Worm (Caenorhabditis elegans): ENCODE results near the gene frpr-8.

DNA sequence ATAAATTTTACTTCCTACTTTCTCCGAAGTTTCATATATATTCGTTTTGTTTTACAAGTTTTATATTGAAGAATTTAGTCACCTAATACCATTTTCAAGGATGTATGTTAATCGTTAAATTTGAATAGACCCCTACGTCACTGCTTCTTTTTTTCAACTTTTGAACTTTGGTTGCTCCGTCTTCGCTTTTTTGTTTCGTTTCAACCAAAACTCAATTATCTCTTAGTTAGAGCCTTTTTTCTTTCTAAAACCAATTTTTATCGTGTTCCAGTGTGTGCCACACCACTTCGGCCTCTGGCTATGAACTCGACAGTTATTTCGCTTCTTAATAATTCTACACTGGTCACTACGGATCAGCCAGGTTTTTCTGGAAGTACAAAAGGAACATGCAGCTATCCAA lies at the start of gene frpr-8:
- TF ChIP-seq him-1 (tag; optimal IDR thresholded peaks at IDR 0.05) (no peak), W03F9.2 (tag; optimal IDR thresholded peaks at IDR 0.05) (no peak), dao-5 (tag; optimal IDR thresholded peaks at IDR 0.05) (no peak)
